Fruit fly (Drosophila melanogaster) whole organism, prepupa: ENCODE data around the gene Vps53.

ENCODE experiments used
- CG11294 ChIP-seq: fragments of 200-800 bp; sonication (Bioruptor generic); IDR thresholded peaks from 2 replicates; pipeline ENCODE4 v1.3.6; 2022; ENCODE audit warnings: missing biosample characterization, missing genetic modification characterization
- CG11902 ChIP-seq: fragments of 200-800 bp; sonication (Bioruptor generic); optimal IDR thresholded peaks from 3 replicates; lab custom pipeline; 2016; ENCODE audit warnings: missing biosample characterization, missing genetic modification characterization
- CG15336 ChIP-seq: fragments of 200-800 bp; sonication (Bioruptor generic); IDR thresholded peaks from 2 replicates; pipeline ENCODE4 v1.3.6; 2022; ENCODE audit warnings: missing biosample characterization, missing genetic modification characterization
- CG16779 ChIP-seq: fragments of 200-800 bp; sonication (Bioruptor generic); optimal IDR thresholded peaks from 3 replicates; lab custom pipeline; 2017; ENCODE audit warnings: missing biosample characterization, mild to moderate bottlenecking, missing genetic modification characterization
- CG3032 ChIP-seq: fragments of 200-800 bp; optimal IDR thresholded peaks from 2 replicates; lab custom pipeline; 2019; ENCODE audit warnings: missing biosample characterization, mild to moderate bottlenecking, missing genetic modification characterization, moderate library complexity
- CG31627 ChIP-seq: fragments of 200-800 bp; sonication (Bioruptor generic); optimal IDR thresholded peaks from 3 replicates; lab custom pipeline; 2016; ENCODE audit warnings: missing biosample characterization, missing genetic modification characterization
- CG32006 ChIP-seq: fragments of 200-800 bp; sonication (Bioruptor generic); optimal IDR thresholded peaks from 3 replicates; lab custom pipeline; 2017; ENCODE audit warnings: missing biosample characterization, mild to moderate bottlenecking, missing genetic modification characterization
- CG34406 ChIP-seq: fragments of 200-800 bp; sonication (Bioruptor generic); optimal IDR thresholded peaks from 3 replicates; lab custom pipeline; 2016; ENCODE audit warnings: missing biosample characterization, missing genetic modification characterization
- CG4318 ChIP-seq: fragments of 200-800 bp; sonication (Bioruptor generic); optimal IDR thresholded peaks from 3 replicates; lab custom pipeline; 2017; ENCODE audit warnings: missing biosample characterization, mild to moderate bottlenecking, missing genetic modification characterization
- CG6163 ChIP-seq: fragments of 200-800 bp; sonication (Bioruptor generic); IDR thresholded peaks from 3 replicates; pipeline ENCODE4 v1.3.6; 2022; ENCODE audit warnings: missing biosample characterization, missing genetic modification characterization
- CG6276 ChIP-seq: fragments of 200-800 bp; sonication (Bioruptor generic); optimal IDR thresholded peaks from 2 replicates; lab custom pipeline; 2017; ENCODE audit warnings: missing biosample characterization, mild to moderate bottlenecking, missing genetic modification characterization
- CG6792 ChIP-seq: fragments of 200-800 bp; sonication (Bioruptor generic); optimal IDR thresholded peaks from 3 replicates; lab custom pipeline; 2016; ENCODE audit warnings: missing biosample characterization, missing genetic modification characterization
- CG6808 ChIP-seq: fragments of 200-800 bp; sonication (Bioruptor generic); optimal IDR thresholded peaks from 3 replicates; lab custom pipeline; 2017; ENCODE audit warnings: missing biosample characterization, missing genetic modification characterization, mild to moderate bottlenecking, moderate library complexity, missing genetic modification reagents
- CG6854 ChIP-seq: fragments of 200-800 bp; sonication (Bioruptor generic); optimal IDR thresholded peaks from 2 replicates; lab custom pipeline; 2017; ENCODE audit warnings: missing biosample characterization, mild to moderate bottlenecking, missing genetic modification characterization
- CG8119 ChIP-seq: fragments of 200-800 bp; sonication (Bioruptor generic); IDR thresholded peaks from 3 replicates; pipeline ENCODE4 v1.3.6; 2022; ENCODE audit warnings: missing biosample characterization, missing genetic modification characterization
- CG8632 ChIP-seq: fragments of 200-800 bp; sonication (Bioruptor generic); optimal IDR thresholded peaks from 3 replicates; lab custom pipeline; 2016; ENCODE audit warnings: missing biosample characterization, missing genetic modification characterization
- CG9139 ChIP-seq: fragments of 200-800 bp; sonication (Bioruptor generic); optimal IDR thresholded peaks from 3 replicates; lab custom pipeline; 2017; ENCODE audit warnings: missing biosample characterization, mild to moderate bottlenecking, missing genetic modification characterization
- Eip93F ChIP-seq: fragments of 200-800 bp; sonication (Bioruptor generic); optimal IDR thresholded peaks from 2 replicates; lab custom pipeline; 2016; ENCODE audit warnings: missing biosample characterization, mild to moderate bottlenecking, missing genetic modification characterization
- Gug ChIP-seq: fragments of 200-800 bp; sonication (Bioruptor generic); IDR thresholded peaks from 2 replicates; pipeline ENCODE4 v1.3.6; 2022; ENCODE audit warnings: missing biosample characterization, missing genetic modification characterization
- Hr39 ChIP-seq: fragments of 200-800 bp; sonication (Bioruptor generic); optimal IDR thresholded peaks from 2 replicates; lab custom pipeline; 2016; ENCODE audit warnings: missing biosample characterization, missing genetic modification characterization
- Hr4 ChIP-seq: fragments of 200-800 bp; sonication (Bioruptor generic); optimal IDR thresholded peaks from 3 replicates; lab custom pipeline; 2016; ENCODE audit warnings: missing biosample characterization, missing genetic modification characterization
- Lpt ChIP-seq: fragments of 200-800 bp; sonication (Bioruptor generic); optimal IDR thresholded peaks from 3 replicates; lab custom pipeline; 2016; ENCODE audit warnings: missing biosample characterization, missing genetic modification characterization
- Met ChIP-seq: fragments of 200-800 bp; sonication (Bioruptor generic); optimal IDR thresholded peaks from 3 replicates; lab custom pipeline; 2016; ENCODE audit warnings: missing biosample characterization, missing genetic modification characterization
- Sox102F ChIP-seq: fragments of 200-800 bp; sonication (Bioruptor generic); optimal IDR thresholded peaks from 2 replicates; lab custom pipeline; 2016; ENCODE audit warnings: missing biosample characterization, mild to moderate bottlenecking, missing genetic modification characterization
- Sox14 ChIP-seq: fragments of 200-800 bp; sonication (Bioruptor generic); optimal IDR thresholded peaks from 3 replicates; lab custom pipeline; 2016; ENCODE audit warnings: missing biosample characterization, missing genetic modification characterization
- Sox15 ChIP-seq: fragments of 200-800 bp; sonication (Bioruptor generic); optimal IDR thresholded peaks from 3 replicates; lab custom pipeline; 2016; ENCODE audit warnings: missing biosample characterization, missing genetic modification characterization
- achi ChIP-seq: fragments of 200-800 bp; sonication (Bioruptor generic); optimal IDR thresholded peaks from 3 replicates; lab custom pipeline; 2016; ENCODE audit warnings: missing biosample characterization, missing genetic modification characterization
- acj6 ChIP-seq: fragments of 200-800 bp; sonication (Bioruptor generic); optimal IDR thresholded peaks from 3 replicates; lab custom pipeline; 2016; ENCODE audit warnings: missing biosample characterization, missing genetic modification characterization
- cyc ChIP-seq: fragments of 200-800 bp; sonication (Bioruptor generic); optimal IDR thresholded peaks from 3 replicates; lab custom pipeline; 2016; ENCODE audit warnings: missing biosample characterization, missing genetic modification characterization
- dac ChIP-seq: fragments of 200-800 bp; sonication (Bioruptor generic); optimal IDR thresholded peaks from 2 replicates; lab custom pipeline; 2017; ENCODE audit warnings: missing biosample characterization, mild to moderate bottlenecking, missing genetic modification characterization
- dsx ChIP-seq: fragments of 200-800 bp; optimal IDR thresholded peaks from 3 replicates; lab custom pipeline; 2019; ENCODE audit warnings: missing biosample characterization, mild to moderate bottlenecking, missing genetic modification characterization, moderate library complexity; ENCODE audit not compliant: poor library complexity, severe bottlenecking
- eg ChIP-seq: fragments of 200-800 bp; sonication (Bioruptor generic); IDR thresholded peaks from 3 replicates; pipeline ENCODE4 v1.3.6; 2022; ENCODE audit warnings: missing biosample characterization, missing genetic modification characterization
- esn ChIP-seq: fragments of 200-800 bp; sonication (Bioruptor generic); optimal IDR thresholded peaks from 2 replicates; lab custom pipeline; 2016; ENCODE audit warnings: missing biosample characterization, mild to moderate bottlenecking, missing genetic modification characterization, moderate library complexity
- fd59A ChIP-seq: fragments of 200-800 bp; sonication (Bioruptor generic); optimal IDR thresholded peaks from 2 replicates; lab custom pipeline; 2017; ENCODE audit warnings: missing biosample characterization, mild to moderate bottlenecking, missing genetic modification characterization, missing genetic modification reagents
- fd85E ChIP-seq: fragments of 200-800 bp; sonication (Bioruptor generic); optimal IDR thresholded peaks from 3 replicates; lab custom pipeline; 2016; ENCODE audit warnings: missing biosample characterization, missing genetic modification characterization
- fkh ChIP-seq: fragments of 200-800 bp; sonication (Bioruptor generic); optimal IDR thresholded peaks from 3 replicates; lab custom pipeline; 2017; ENCODE audit warnings: missing biosample characterization, mild to moderate bottlenecking, missing genetic modification characterization, moderate library complexity
- net ChIP-seq: fragments of 200-800 bp; sonication (Bioruptor generic); optimal IDR thresholded peaks from 3 replicates; lab custom pipeline; 2016; ENCODE audit warnings: missing biosample characterization, missing genetic modification characterization
- pdm3 ChIP-seq: fragments of 200-800 bp; sonication (Bioruptor generic); optimal IDR thresholded peaks from 3 replicates; lab custom pipeline; 2016; ENCODE audit warnings: missing biosample characterization, missing genetic modification characterization
- salr ChIP-seq, 2 experiments: fragments of 200-800 bp; sonication (Bioruptor generic); optimal IDR thresholded peaks; 3 replicates each; lab custom pipeline; 2016 to 2018; ENCODE audit warnings: missing biosample characterization in 2 of 2, missing genetic modification characterization in 2 of 2, mild to moderate bottlenecking in 1 of 2
- spab ChIP-seq: fragments of 200-800 bp; sonication (Bioruptor generic); optimal IDR thresholded peaks from 2 replicates; lab custom pipeline; 2017; ENCODE audit warnings: missing biosample characterization, mild to moderate bottlenecking, missing genetic modification characterization, missing genetic modification reagents
- ss ChIP-seq, 2 experiments: fragments of 200-800 bp; sonication (Bioruptor generic); optimal IDR thresholded peaks; 2 replicates in 1 of 2; 3 replicates in 1 of 2; lab custom pipeline; 2017 to 2018; ENCODE audit warnings: mild to moderate bottlenecking in 2 of 2, missing biosample characterization in 2 of 2, missing genetic modification characterization in 2 of 2, moderate library complexity in 1 of 2
- topi ChIP-seq: fragments of 200-800 bp; sonication (Bioruptor generic); optimal IDR thresholded peaks from 3 replicates; lab custom pipeline; 2016; ENCODE audit warnings: missing biosample characterization, missing genetic modification characterization

The Vps53 gene

DNA sequence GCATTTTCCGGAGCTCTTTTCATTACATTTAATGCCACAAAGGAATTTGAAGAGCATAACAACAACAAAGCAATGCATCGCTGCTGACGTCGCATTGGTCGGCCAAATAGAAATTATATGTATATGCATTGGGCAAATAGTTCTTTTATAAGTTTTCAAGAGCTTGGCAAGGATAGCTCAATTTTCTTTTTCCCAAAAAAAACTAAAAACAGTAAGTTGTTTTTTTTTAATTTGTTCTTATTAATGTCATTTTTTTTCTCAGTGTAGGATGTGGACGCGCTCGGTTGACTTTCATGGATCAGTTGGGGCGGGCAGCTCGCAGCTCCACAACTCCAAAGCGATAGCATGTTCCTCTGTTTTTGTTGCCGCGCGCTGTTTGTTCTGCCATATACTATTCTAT is 26.7 kb downstream of the Vps53 start (continued):
- TF ChIP-seq dac (GFP tag; lab: Kevin White, UChicago): no peak
- TF ChIP-seq achi (GFP tag; lab: Kevin White, UChicago): peak; percentile 29
- no peak for TF ChIP-seq cyc
- no peak for TF ChIP-seq CG4318 (GFP tag; lab: Kevin White, UChicago)
- no peak for TF ChIP-seq fkh
- no peak for TF ChIP-seq Met
- TF ChIP-seq CG16779 (tag; lab: Kevin White, UChicago): peak; percentile 24
- TF ChIP-seq CG6792 (GFP tag; lab: Kevin White, UChicago): no peak

DNA sequence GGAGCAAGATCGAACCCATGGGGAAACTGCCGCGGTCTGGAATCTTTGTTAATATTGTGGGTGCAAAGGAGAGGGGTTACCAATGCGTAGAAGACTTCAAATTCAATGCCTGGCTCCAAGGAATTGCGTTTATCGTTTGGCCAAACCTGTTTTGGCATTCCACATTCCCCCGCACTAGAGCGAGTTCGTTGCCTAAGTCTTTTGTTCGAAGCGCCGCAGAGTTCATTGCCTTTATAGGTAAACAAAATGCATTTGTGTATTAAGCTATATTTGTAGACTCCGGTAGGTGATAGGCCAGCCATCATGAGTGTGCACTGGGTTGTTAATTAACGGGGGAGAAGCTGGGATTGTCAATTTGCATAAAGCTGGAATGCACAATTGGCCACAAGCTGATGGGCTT is 30.8 kb downstream of the Vps53 start:
- TF ChIP-seq Gug (GFP tag; lab: Robert Waterston, UW) (no peak), eg (GFP tag; lab: Robert Waterston, UW) (no peak), esn (GFP tag; lab: Kevin White, UChicago) (no peak), Hr4 (GFP tag; lab: Kevin White, UChicago) (no peak), acj6 (GFP tag; lab: Kevin White, UChicago) (no peak), CG6808 (GFP tag; lab: Kevin White, UChicago) (no peak), pdm3 (no peak), fd85E (GFP tag; lab: Kevin White, UChicago) (no peak), CG4318 (GFP tag; lab: Kevin White, UChicago) (no peak), cyc (no peak), Sox102F (no peak), salr (GFP tag; optimal IDR thresholded peaks at IDR 0.05; lab: Kevin White, UChicago) (no peak), Eip93F (GFP tag; lab: Kevin White, UChicago) (no peak), CG6276 (GFP tag; lab: Kevin White, UChicago) (no peak), CG8119 (GFP tag; lab: Robert Waterston, UW) (no peak), net (no peak), Sox14 (no peak)

DNA sequence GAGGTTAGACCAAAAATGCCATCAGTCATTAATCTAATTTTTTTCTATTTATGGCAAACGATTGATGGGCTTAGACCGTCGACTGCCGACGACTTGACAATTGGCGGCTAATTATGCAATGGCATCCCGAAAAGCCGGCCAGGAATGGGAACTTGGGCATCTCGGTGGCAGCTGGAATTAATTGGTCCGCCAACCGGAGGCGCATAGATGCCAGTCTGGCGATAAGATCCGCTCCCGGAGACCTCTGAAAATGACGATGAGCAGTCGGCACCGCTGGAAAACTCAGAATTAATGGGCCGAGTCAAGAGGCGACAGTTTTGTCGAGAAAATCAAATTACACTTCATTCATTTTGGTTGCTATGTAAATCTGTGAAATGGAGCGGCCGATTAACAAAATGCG is 33.2 kb downstream of the Vps53 start, which contains the start of gene CG15429:
TSS of gene CG15429 (plus strand) at position 301 of the 400 bp plus-strand sequence.
- TF ChIP-seq CG9139 (no peak), CG31627 (GFP tag; lab: Kevin White, UChicago) (no peak), Met (no peak), Gug (GFP tag; lab: Robert Waterston, UW) (no peak), CG3032 (tag; lab: Kevin White, UChicago) (no peak), CG8632 (GFP tag; lab: Kevin White, UChicago) (no peak), spab (GFP tag; lab: Kevin White, UChicago) (no peak), dsx (GFP tag; lab: Kevin White, UChicago) (no peak)

DNA sequence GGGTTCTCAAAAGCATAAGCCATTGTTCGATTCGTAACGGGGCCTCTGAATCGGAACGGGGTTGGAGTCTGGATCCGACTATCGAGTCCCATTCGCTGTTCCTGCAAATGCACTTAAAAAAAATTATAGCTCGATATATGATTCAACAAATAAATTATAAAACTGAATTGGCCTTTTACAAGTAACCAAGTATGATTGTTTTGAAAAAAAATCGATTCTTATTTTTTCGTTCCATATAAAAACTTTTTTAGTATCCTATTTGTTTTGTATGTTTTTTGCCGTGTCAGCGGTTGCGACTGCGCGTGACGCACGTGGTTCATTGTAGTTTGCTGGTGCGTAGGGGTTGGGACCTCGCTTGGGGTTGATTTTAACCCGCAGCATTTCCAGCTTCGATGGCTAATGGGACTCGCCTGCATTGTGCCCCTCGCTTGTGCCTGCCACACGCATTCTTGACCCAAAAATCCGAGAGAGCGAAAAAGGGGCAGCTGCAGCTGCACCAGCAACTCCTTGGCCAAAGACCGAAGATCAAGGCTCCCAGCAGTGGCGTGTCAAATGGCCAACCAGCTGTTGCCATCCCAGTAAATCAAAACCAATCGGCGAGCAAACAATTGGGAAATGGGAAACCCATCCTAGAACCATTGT is 35.1 kb downstream of the Vps53 start:
- TF ChIP-seq esn (GFP tag; lab: Kevin White, UChicago) (peak; percentile 56), Hr39 (GFP tag; lab: Kevin White, UChicago) (peak; percentile 13), fd59A (GFP tag; lab: Kevin White, UChicago) (peak; percentile 17), Sox14 (peak; percentile 23), CG9139 (no peak), dsx (GFP tag; lab: Kevin White, UChicago) (peak; percentile 42), CG6854 (no peak), pdm3 (peak; percentile 15), CG15336 (GFP tag; lab: Robert Waterston, UW) (0 out of 2 replicates have a peak, but pooled peaks have one; percentile 42), net (no peak), Lpt (GFP tag; lab: Kevin White, UChicago) (no peak), Hr4 (GFP tag; lab: Kevin White, UChicago) (peak; percentile 25), CG6163 (GFP tag; lab: Robert Waterston, UW) (peak; percentile 66), eg (GFP tag; lab: Robert Waterston, UW) (no peak), Met (peak; percentile 53), CG32006 (GFP tag; lab: Kevin White, UChicago) (peak; percentile 15), CG4318 (GFP tag; lab: Kevin White, UChicago) (no peak), CG6792 (GFP tag; lab: Kevin White, UChicago) (peak; percentile 35), CG8119 (GFP tag; lab: Robert Waterston, UW) (0 out of 3 replicates have a peak, but pooled peaks have one; percentile 27), CG11902 (GFP tag; lab: Kevin White, UChicago) (no peak), salr (GFP tag; optimal IDR thresholded peaks at IDR 0.05; lab: Kevin White, UChicago) (no peak), CG31627 (GFP tag; lab: Kevin White, UChicago) (peak; percentile 26), Sox102F (peak; percentile 34), CG11294 (no peak), CG34406 (peak; percentile 32), Sox15 (GFP tag; lab: Kevin White, UChicago) (no peak), achi (GFP tag; lab: Kevin White, UChicago) (peak; percentile 37), topi (GFP tag; lab: Kevin White, UChicago) (peak; percentile 33), ss (GFP tag; optimal IDR thresholded peaks at IDR 0.05; lab: Kevin White, UChicago) (peak in 1 of 2 experiments; percentile 24)
